Fruit fly (Drosophila melanogaster): ENCODE measurements around the gene CG12194.

The CG12194 gene

dm6 chr2L:4825695-4826094 lies 12.5 kb upstream of the CG12194 start:
- peak in 1 of 2 experiments; percentile 90 for TF ChIP-seq ss (GFP tag; optimal IDR thresholded peaks at IDR 0.05)
- peak; percentile 34 for TF ChIP-seq Eip78C (GFP tag)
- no peak for TF ChIP-seq Eip93F (GFP tag; optimal IDR thresholded peaks at IDR 0.05)
- peak; percentile 6 for TF ChIP-seq Blimp-1 (GFP tag; optimal IDR thresholded peaks at IDR 0.05)

dm6 chr2L:4829040-4829439 lies 9.1 kb upstream of the CG12194 start:
- TF ChIP-seq CG6808 (GFP tag; optimal IDR thresholded peaks at IDR 0.05), result no peak
- no peak for TF ChIP-seq cyc (GFP tag; optimal IDR thresholded peaks at IDR 0.05)
- TF ChIP-seq CG9139 (GFP tag; optimal IDR thresholded peaks at IDR 0.05), result no peak
- peak; percentile 91 for TF ChIP-seq fkh (GFP tag; optimal IDR thresholded peaks at IDR 0.05)
- TF ChIP-seq esn (GFP tag; optimal IDR thresholded peaks at IDR 0.05), result peak; percentile 18
- TF ChIP-seq Eip78C (GFP tag), result peak; percentile 67

dm6 chr2L:4830490-4830889 lies 7.7 kb upstream of the CG12194 start, which contains the start of gene Fnta:
TSS of gene Fnta (minus strand) at chr2L:4830693.
- TF ChIP-seq Gug (GFP tag; IDR thresholded peaks at IDR 0.05) (no peak), CG15336 (GFP tag; IDR thresholded peaks at IDR 0.05) (no peak), CG3032 (tag; optimal IDR thresholded peaks at IDR 0.05) (peak; percentile 4), Met (GFP tag; optimal IDR thresholded peaks at IDR 0.05) (no peak), CG6854 (GFP tag; optimal IDR thresholded peaks at IDR 0.05) (peak; percentile 31), CG11294 (GFP tag; IDR thresholded peaks at IDR 0.05) (no peak)

dm6 chr2L:4835091-4835689 lies 3.0 kb upstream of the CG12194 start, which contains the start of gene Ir25a:
TSS of gene Ir25a (minus strand) at chr2L:4835300.
- TF ChIP-seq CG4318 (GFP tag; optimal IDR thresholded peaks at IDR 0.05), result no peak
- TF ChIP-seq CG3919 (GFP tag; optimal IDR thresholded peaks at IDR 0.05), result no peak
- TF ChIP-seq spab (GFP tag; optimal IDR thresholded peaks at IDR 0.05), result no peak
- peak; percentile 6 for TF ChIP-seq Eip78C (GFP tag)
- TF ChIP-seq CG6808 (GFP tag; optimal IDR thresholded peaks at IDR 0.05), result no peak

- peak; percentile 12 for TF ChIP-seq Hr4 (GFP tag; optimal IDR thresholded peaks at IDR 0.05)
- TF ChIP-seq fd59A (GFP tag; optimal IDR thresholded peaks at IDR 0.05), result no peak
- peak; percentile 30 for TF ChIP-seq Eip78C (GFP tag)
- TF ChIP-seq Gug (GFP tag; IDR thresholded peaks at IDR 0.05), result no peak
- peak; percentile 35; the same call in 1 of the 2 replicates for TF ChIP-seq CG15336 (GFP tag; IDR thresholded peaks at IDR 0.05)
- no peak for TF ChIP-seq esn (GFP tag; optimal IDR thresholded peaks at IDR 0.05)
- 0 out of 3 replicates have a peak, but pooled peaks have one; percentile 62 for TF ChIP-seq eg (GFP tag; IDR thresholded peaks at IDR 0.05)
Measured at dm6 chr2L:4836193-4836592, 2.0 kb upstream of the CG12194 start.

- TF ChIP-seq fkh (GFP tag; optimal IDR thresholded peaks at IDR 0.05) (peak; percentile 79), net (GFP tag; optimal IDR thresholded peaks at IDR 0.05) (no peak), svp (GFP tag) (peak; percentile 78), CG7368 (GFP tag; optimal IDR thresholded peaks at IDR 0.05) (no peak)
Measured at dm6 chr2L:4838494-4839320, 560 bp downstream of the CG12194 start.

dm6 chr2L:4846629-4847125 lies 8.5 kb downstream of the CG12194 start:
- no peak for TF ChIP-seq CG34406 (GFP tag; optimal IDR thresholded peaks at IDR 0.05)
- TF ChIP-seq fkh (GFP tag; optimal IDR thresholded peaks at IDR 0.05), result peak; percentile 35
- no peak for TF ChIP-seq Met (GFP tag; optimal IDR thresholded peaks at IDR 0.05)
- no peak for TF ChIP-seq Eip78C (GFP tag)
- TF ChIP-seq pdm3 (GFP tag; optimal IDR thresholded peaks at IDR 0.05), result no peak
- TF ChIP-seq dsx (GFP tag; optimal IDR thresholded peaks at IDR 0.05; ENCODE audit: poor library complexity, severe bottlenecking), result no peak
- TF ChIP-seq vri (GFP tag; optimal IDR thresholded peaks at IDR 0.05), result peak; percentile 57
- TF ChIP-seq Hr38 (GFP tag; optimal IDR thresholded peaks at IDR 0.05), result no peak
- no peak for TF ChIP-seq Lpt (GFP tag; optimal IDR thresholded peaks at IDR 0.05)
- TF ChIP-seq fd85E (GFP tag; optimal IDR thresholded peaks at IDR 0.05), result no peak
- TF ChIP-seq CG15336 (GFP tag; IDR thresholded peaks at IDR 0.05), result 0 out of 2 replicates have a peak, but pooled peaks have one; percentile 10

Measured in whole organism, prepupa.